Fruit fly (Drosophila melanogaster): ENCODE results near the gene CG13116.

Gene CG13116

dm6 chr2L:9692364-9693348 lies 37.1 kb upstream of the CG13116 start (continued):
- TF ChIP-seq CG1647 (GFP tag; optimal IDR thresholded peaks at IDR 0.05) (peak; percentile 41), zen2 (GFP tag; IDR thresholded peaks at IDR 0.05; ENCODE audit: partially characterized antibody) (no peak), CG9817 (tag; optimal IDR thresholded peaks at IDR 0.05) (peak; percentile 38), Abd-B (GFP tag; optimal IDR thresholded peaks at IDR 0.05) (peak; percentile 29), ewg (GFP tag; optimal IDR thresholded peaks at IDR 0.05) (no peak), CG10209 (GFP tag; optimal IDR thresholded peaks at IDR 0.05) (peak; percentile 45), mirr (GFP tag; optimal IDR thresholded peaks at IDR 0.05) (no peak), CG3847 (GFP tag; IDR thresholded peaks at IDR 0.05) (peak; percentile 78), B-H1 (GFP tag; IDR thresholded peaks at IDR 0.05) (peak; percentile 79), ac (GFP tag; optimal IDR thresholded peaks at IDR 0.05) (no peak), Myb (GFP tag; optimal IDR thresholded peaks at IDR 0.05) (no peak), CG13296 (GFP tag; optimal IDR thresholded peaks at IDR 0.05) (peak; percentile 56), ind (GFP tag; optimal IDR thresholded peaks at IDR 0.05) (peak; percentile 59), CoRest (tag; optimal IDR thresholded peaks at IDR 0.05) (peak; percentile 72), tap (tag; optimal IDR thresholded peaks at IDR 0.05) (peak; percentile 41), CG18619 (GFP tag; optimal IDR thresholded peaks at IDR 0.05) (peak; percentile 34), gfzf (GFP tag; optimal IDR thresholded peaks at IDR 0.05) (no peak), H15 (GFP tag; IDR thresholded peaks at IDR 0.05) (peak; percentile 72; the same call in 2 of the 3 replicates), pita (GFP tag; optimal IDR thresholded peaks at IDR 0.05) (no peak), GATAe (GFP tag; conservative IDR thresholded peaks at IDR 0.05) (no peak; the same call in 1 of the 2 replicates), CG9876 (GFP tag; optimal IDR thresholded peaks at IDR 0.05) (no peak), D19A (tag; optimal IDR thresholded peaks at IDR 0.05) (peak; percentile 36), Dp (GFP tag; optimal IDR thresholded peaks at IDR 0.05) (no peak), Gsc (GFP tag; IDR thresholded peaks at IDR 0.05) (no peak), CG16863 (GFP tag; optimal IDR thresholded peaks at IDR 0.05) (no peak), gsb (GFP tag; IDR thresholded peaks at IDR 0.05) (peak; percentile 78), TFAM (GFP tag; optimal IDR thresholded peaks at IDR 0.05) (no peak), CG17361 (GFP tag; IDR thresholded peaks at IDR 0.05) (peak; percentile 58; the same call in 1 of the 3 replicates), Awh (GFP tag; IDR thresholded peaks at IDR 0.05) (peak; percentile 62), gro (GFP tag; optimal IDR thresholded peaks at IDR 0.05) (peak; percentile 4), BtbVII (GFP tag; optimal IDR thresholded peaks at IDR 0.05) (peak; percentile 68), dpn (GFP tag; optimal IDR thresholded peaks at IDR 0.05) (peak; percentile 48 to 59), Kr (GFP tag; optimal IDR thresholded peaks at IDR 0.05) (no peak), CG16779 (GFP tag; IDR thresholded peaks at IDR 0.05) (no peak; the same call in 1 of the 2 replicates), ATbp (GFP tag; optimal IDR thresholded peaks at IDR 0.05) (peak; percentile 12), Dfd (GFP tag; optimal IDR thresholded peaks at IDR 0.05) (no peak), peb (GFP tag; IDR thresholded peaks at IDR 0.05) (peak; percentile 9; the same call in 1 of the 2 replicates), MBD-R2 (GFP tag; IDR thresholded peaks at IDR 0.05) (peak; percentile 58; the same call in 1 of the 2 replicates), Bteb2 (GFP tag; optimal IDR thresholded peaks at IDR 0.05) (peak; percentile 26), CG3065 (GFP tag; optimal IDR thresholded peaks at IDR 0.05) (no peak), Sin3A (optimal IDR thresholded peaks at IDR 0.05) (no peak), Adf1 (GFP tag; IDR thresholded peaks at IDR 0.05) (peak; percentile 67), ato (GFP tag; IDR thresholded peaks at IDR 0.05; ENCODE audit: partially characterized antibody) (no peak), en (GFP tag; optimal IDR thresholded peaks at IDR 0.05) (no peak), CG6272 (GFP tag; IDR thresholded peaks at IDR 0.05) (peak; percentile 76), inv (GFP tag; IDR thresholded peaks at IDR 0.05; ENCODE audit: partially characterized antibody) (no peak), slou (GFP tag; optimal IDR thresholded peaks at IDR 0.05) (peak; percentile 32), usp (GFP tag; optimal IDR thresholded peaks at IDR 0.05) (no peak), CG13123 (GFP tag; optimal IDR thresholded peaks at IDR 0.05) (no peak)
